Worm (Caenorhabditis elegans): ENCODE results near the gene Y65A5A.2.
A peak's percentile ranks its signal among the peaks of the same experiment; 100 is the strongest.
"Not testable (repeated sequence)": the region's sequence is repeated elsewhere in the genome, so short reads cannot be mapped to it uniquely, and the experiment has no call there.

The Y65A5A.2 gene

DNA sequence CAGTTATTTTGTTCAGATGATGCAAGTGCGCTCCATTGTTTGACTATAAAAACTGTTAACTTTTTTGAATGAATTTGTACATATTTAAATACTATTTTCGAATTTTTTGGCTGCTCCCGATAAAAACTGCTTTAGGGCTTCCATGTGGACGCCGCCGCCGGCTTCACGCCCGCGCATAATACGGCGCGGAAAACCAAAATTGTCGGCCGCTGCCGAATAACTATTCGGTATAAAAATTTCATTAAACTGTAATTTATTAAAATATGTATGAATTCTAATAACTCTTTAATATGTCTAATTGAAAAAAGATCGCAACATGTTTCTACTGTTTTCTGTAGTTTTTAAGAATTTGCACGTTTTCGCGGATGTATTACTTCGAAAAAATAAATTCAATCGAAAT, 34.8 kb downstream of the Y65A5A.2 start:
- TF ChIP-seq hlh-13 (GFP tag; optimal IDR thresholded peaks at IDR 0.05) (no peak), C38D4.7 (GFP tag; optimal IDR thresholded peaks at IDR 0.05) (no peak), fkh-6 (tag; optimal IDR thresholded peaks at IDR 0.05) (no peak), zip-5 (tag; optimal IDR thresholded peaks at IDR 0.05) (no peak), unc-55 (GFP tag; optimal IDR thresholded peaks at IDR 0.05) (no peak), che-1 (tag; optimal IDR thresholded peaks at IDR 0.05) (no peak)

DNA sequence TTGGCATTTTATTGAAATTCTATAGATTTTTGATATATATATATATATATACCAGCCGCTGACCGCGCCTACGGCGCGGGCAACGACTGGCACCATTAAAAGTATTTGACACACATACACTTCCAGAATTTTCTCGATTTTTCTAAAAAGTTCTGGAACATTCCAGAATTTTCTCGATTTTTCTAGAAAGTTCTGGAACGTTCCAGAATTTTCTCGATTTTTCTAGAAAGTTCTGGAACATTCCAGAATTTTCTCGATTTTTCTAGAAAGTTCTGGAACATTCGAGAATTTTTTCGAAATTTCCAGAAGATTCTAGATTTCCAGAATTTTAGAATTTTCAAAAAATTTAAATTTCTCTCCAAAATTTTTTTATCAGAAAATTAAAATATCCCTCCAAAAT, 46.5 kb downstream of the Y65A5A.2 start:
- peak; percentile 58 for TF ChIP-seq unc-3 (GFP tag; conservative IDR thresholded peaks at IDR 0.05)
- not testable (repeated sequence) for TF ChIP-seq unc-3 (tag; optimal IDR thresholded peaks at IDR 0.05)

Data from whole organism, late embryonic.